ENCODE assay signal across 4 worm cellular contexts in the genomic region with DNA sequence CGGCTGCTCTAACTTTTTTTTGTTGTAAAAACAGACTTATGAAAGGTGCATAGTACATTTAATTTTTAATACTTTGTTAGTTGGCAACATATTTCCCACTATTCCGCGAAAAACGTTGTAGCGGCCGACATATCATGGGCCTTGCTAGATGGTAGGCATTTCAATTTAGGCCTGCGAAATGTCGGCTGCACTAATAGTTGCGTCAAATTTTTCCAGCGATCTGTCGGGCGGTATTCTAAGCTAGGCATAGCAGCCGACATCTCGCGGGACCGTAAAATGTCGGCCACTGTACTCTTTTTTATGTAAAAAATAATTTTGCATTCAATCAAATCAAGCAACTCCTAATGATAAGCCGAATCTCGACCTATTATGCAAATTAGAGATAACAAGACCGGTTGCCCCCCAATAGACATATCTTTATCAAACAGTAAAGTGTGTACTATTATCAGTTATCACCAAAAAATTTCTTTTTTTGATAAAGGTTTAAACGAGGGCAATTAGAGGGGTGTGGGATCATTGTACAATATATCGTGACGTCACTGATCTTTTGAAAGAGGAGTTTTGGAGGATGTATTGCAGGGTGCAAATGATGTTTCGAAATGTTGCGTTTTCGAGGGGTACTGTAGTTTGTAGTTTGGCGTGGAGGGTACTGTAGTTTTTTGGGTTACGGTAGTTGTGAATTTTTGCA.
TF ChIP-seq lines count a peak whose summit lies in the region.

No protein-coding gene starts in this region.

TF ChIP-seq in whole organism, L1 larva, 84 proteins besides CTCF, POLR2A, EP300 and RAD21 (continued from another document):
- TF ChIP-seq pag-3 (tag; optimal IDR thresholded peaks at IDR 0.05; lab: Kevin White, UChicago; ENCODE audit: borderline replicate concordance, insufficient read depth) (no peak), nhr-76 (tag; optimal IDR thresholded peaks at IDR 0.05; lab: Kevin White, UChicago) (no peak), lin-14 (GFP tag; optimal IDR thresholded peaks at IDR 0.05; lab: Kevin White, UChicago) (peak; percentile 35), fkh-8 (tag; optimal IDR thresholded peaks at IDR 0.05; lab: Kevin White, UChicago) (no peak), blmp-1 (tag; optimal IDR thresholded peaks at IDR 0.05; lab: Kevin White, UChicago) (peak; percentile 20), nhr-71 (tag; optimal IDR thresholded peaks at IDR 0.05; lab: Kevin White, UChicago) (peak; percentile 28), ztf-11 (tag; optimal IDR thresholded peaks at IDR 0.05; lab: Kevin White, UChicago) (no peak), sup-37 (GFP tag; optimal IDR thresholded peaks at IDR 0.05; lab: Kevin White, UChicago) (no peak), ceh-82 (tag; optimal IDR thresholded peaks at IDR 0.05; lab: Kevin White, UChicago) (no peak), nhr-20 (tag; optimal IDR thresholded peaks at IDR 0.05; lab: Kevin White, UChicago) (peak; percentile 32), nhr-19 (GFP tag; conservative IDR thresholded peaks at IDR 0.05; lab: Robert Waterston, UW) (0 out of 2 replicates have a peak, but pooled peaks have one; percentile 4)

TF ChIP-seq in whole organism, L2 larva, 48 proteins besides CTCF, POLR2A, EP300 and RAD21 (continued from another document):
- TF ChIP-seq unc-55 (GFP tag; optimal IDR thresholded peaks at IDR 0.05; lab: Kevin White, UChicago) (no peak), nhr-25 (tag; optimal IDR thresholded peaks at IDR 0.05; lab: Kevin White, UChicago) (no peak), elt-3 (tag; optimal IDR thresholded peaks at IDR 0.05; lab: Kevin White, UChicago) (no peak), lsy-2 (tag; optimal IDR thresholded peaks at IDR 0.05; lab: Kevin White, UChicago) (peak in 1 of 2 experiments; percentile 37), nhr-23 (tag; optimal IDR thresholded peaks at IDR 0.05; lab: Kevin White, UChicago) (no peak), nhr-11 (tag; optimal IDR thresholded peaks at IDR 0.05; lab: Kevin White, UChicago) (no peak), nhr-10 (tag; optimal IDR thresholded peaks at IDR 0.05; lab: Kevin White, UChicago) (no peak), snpc-4 (tag; optimal IDR thresholded peaks at IDR 0.05; lab: Kevin White, UChicago) (no peak), F13H6.1 (tag; optimal IDR thresholded peaks at IDR 0.05; lab: Kevin White, UChicago) (no peak), unc-62 (GFP tag; optimal IDR thresholded peaks at IDR 0.05; lab: Kevin White, UChicago) (no peak), aly-2 (tag; optimal IDR thresholded peaks at IDR 0.05; lab: Kevin White, UChicago) (no peak), crh-2 (tag; optimal IDR thresholded peaks at IDR 0.05; lab: Kevin White, UChicago) (peak; percentile 73), ztf-1 (GFP tag; conservative IDR thresholded peaks at IDR 0.05; lab: Robert Waterston, UW) (no peak), nhr-21 (tag; optimal IDR thresholded peaks at IDR 0.05; lab: Kevin White, UChicago) (no peak), sma-9 (GFP tag; optimal IDR thresholded peaks at IDR 0.05; lab: Kevin White, UChicago) (peak; percentile 85), sma-9 (tag; optimal IDR thresholded peaks at IDR 0.05; lab: Kevin White, UChicago) (no peak), lin-11 (tag; optimal IDR thresholded peaks at IDR 0.05; lab: Kevin White, UChicago) (no peak), Y55F3AM.14 (GFP tag; optimal IDR thresholded peaks at IDR 0.05; lab: Kevin White, UChicago) (no peak), zag-1 (tag; optimal IDR thresholded peaks at IDR 0.05; lab: Kevin White, UChicago) (no peak), peb-1 (tag; optimal IDR thresholded peaks at IDR 0.05; lab: Kevin White, UChicago) (no peak), nhr-12 (tag; optimal IDR thresholded peaks at IDR 0.05; lab: Kevin White, UChicago) (no peak), nhr-237 (tag; optimal IDR thresholded peaks at IDR 0.05; lab: Kevin White, UChicago) (no peak), sma-3 (GFP tag; optimal IDR thresholded peaks at IDR 0.05; lab: Kevin White, UChicago) (peak; percentile 38), ceh-16 (tag; optimal IDR thresholded peaks at IDR 0.05; lab: Kevin White, UChicago) (no peak), ama-1 (optimal IDR thresholded peaks at IDR 0.05; lab: Kevin White, UChicago) (no peak), C34F6.9 (tag; optimal IDR thresholded peaks at IDR 0.05; lab: Kevin White, UChicago) (no peak), unc-39 (tag; optimal IDR thresholded peaks at IDR 0.05; lab: Kevin White, UChicago) (no peak), nhr-77 (tag; optimal IDR thresholded peaks at IDR 0.05; lab: Kevin White, UChicago) (no peak), skn-1 (tag; optimal IDR thresholded peaks at IDR 0.05; lab: Kevin White, UChicago) (no peak)

TF ChIP-seq in whole organism, L3 larva, 47 proteins besides CTCF, POLR2A, EP300 and RAD21 (continued from another document):
- TF ChIP-seq nhr-237 (tag; optimal IDR thresholded peaks at IDR 0.05; lab: Kevin White, UChicago) (no peak), nhr-76 (tag; optimal IDR thresholded peaks at IDR 0.05; lab: Kevin White, UChicago) (peak; percentile 9), eor-1 (tag; optimal IDR thresholded peaks at IDR 0.05; lab: Kevin White, UChicago) (no peak), nfya-1 (tag; optimal IDR thresholded peaks at IDR 0.05; lab: Kevin White, UChicago; ENCODE audit: insufficient read depth) (peak; percentile 27), mml-1 (tag; optimal IDR thresholded peaks at IDR 0.05; lab: Kevin White, UChicago) (no peak), ZK546.5 (tag; optimal IDR thresholded peaks at IDR 0.05; lab: Kevin White, UChicago) (no peak), nhr-43 (tag; optimal IDR thresholded peaks at IDR 0.05; lab: Kevin White, UChicago; ENCODE audit: poor library complexity, severe bottlenecking) (no peak), pha-4 (tag; optimal IDR thresholded peaks at IDR 0.05; lab: Kevin White, UChicago) (peak; percentile 33), ztf-11 (tag; optimal IDR thresholded peaks at IDR 0.05; lab: Kevin White, UChicago) (no peak), lsy-12 (tag; optimal IDR thresholded peaks at IDR 0.05; lab: Kevin White, UChicago) (no peak), elt-3 (tag; optimal IDR thresholded peaks at IDR 0.05; lab: Kevin White, UChicago) (peak in 1 of 3 experiments; percentile 62), ceh-16 (tag; optimal IDR thresholded peaks at IDR 0.05; lab: Kevin White, UChicago) (no peak), daf-12 (tag; optimal IDR thresholded peaks at IDR 0.05; lab: Kevin White, UChicago) (no peak)
TF ChIP-seq in whole organism, L3 larva: peak in this region for 7.

TF ChIP-seq in whole organism, L4 larva, 104 proteins besides CTCF, POLR2A, EP300 and RAD21 (continued from another document):
- TF ChIP-seq T26A8.4 (GFP tag; IDR thresholded peaks at IDR 0.05; lab: Robert Waterston, UW), result no peak
- no peak for TF ChIP-seq ZK546.5 (tag; optimal IDR thresholded peaks at IDR 0.05; lab: Kevin White, UChicago)
- TF ChIP-seq nhr-10 (tag; optimal IDR thresholded peaks at IDR 0.05; lab: Kevin White, UChicago), result peak; percentile 5
- peak; percentile 8 for TF ChIP-seq mep-1 (tag; optimal IDR thresholded peaks at IDR 0.05; lab: Kevin White, UChicago)
- no peak for TF ChIP-seq ces-1 (GFP tag; optimal IDR thresholded peaks at IDR 0.05; lab: Kevin White, UChicago)
- peak in 1 of 2 experiments; percentile 54 for TF ChIP-seq mdl-1 (tag; optimal IDR thresholded peaks at IDR 0.05; lab: Kevin White, UChicago)
- no peak for TF ChIP-seq lin-15B (tag; optimal IDR thresholded peaks at IDR 0.05; lab: Kevin White, UChicago)
- TF ChIP-seq php-3 (GFP tag; IDR thresholded peaks at IDR 0.05; lab: Robert Waterston, UW), result peak; percentile 67
- TF ChIP-seq dmd-6 (GFP tag; IDR thresholded peaks at IDR 0.05; lab: Robert Waterston, UW), result peak; percentile 85
- no peak for TF ChIP-seq Y75B8A.6 (GFP tag; IDR thresholded peaks at IDR 0.05; lab: Robert Waterston, UW)
- peak; percentile 88 for TF ChIP-seq nhr-48 (tag; optimal IDR thresholded peaks at IDR 0.05; lab: Kevin White, UChicago)
- TF ChIP-seq dve-1 (tag; optimal IDR thresholded peaks at IDR 0.05; lab: Kevin White, UChicago; ENCODE audit: insufficient read depth), result peak; percentile 93
- TF ChIP-seq F49E8.2 (tag; optimal IDR thresholded peaks at IDR 0.05; lab: Kevin White, UChicago; ENCODE audit: borderline replicate concordance), result no peak
- no peak for TF ChIP-seq tra-1 (GFP tag; IDR thresholded peaks at IDR 0.05; lab: Robert Waterston, UW)
- TF ChIP-seq skn-1 (tag; optimal IDR thresholded peaks at IDR 0.05; lab: Kevin White, UChicago), result no peak
- TF ChIP-seq spr-3 (GFP tag; optimal IDR thresholded peaks at IDR 0.05; lab: Kevin White, UChicago), result no peak
- TF ChIP-seq lsy-2 (tag; optimal IDR thresholded peaks at IDR 0.05; lab: Kevin White, UChicago), result peak in 1 of 2 experiments; percentile 78
- TF ChIP-seq hlh-11 (tag; optimal IDR thresholded peaks at IDR 0.05; lab: Kevin White, UChicago), result peak; percentile 81
- TF ChIP-seq mxl-3 (GFP tag; optimal IDR thresholded peaks at IDR 0.05; lab: Kevin White, UChicago), result peak; percentile 31
